Fruit fly (Drosophila melanogaster): ENCODE measurements around the gene Hex-t1.

The Hex-t1 gene

dm6 chr3R:26496356-26496755, 47.5 kb downstream of the Hex-t1 start (continued):
- no peak for TF ChIP-seq pan (optimal IDR thresholded peaks at IDR 0.05)
- TF ChIP-seq pan (GFP tag; optimal IDR thresholded peaks at IDR 0.05 in 1 of 2, IDR thresholded peaks at IDR 0.05 in 1 of 2), result peak in 1 of 2 experiments; percentile 35
- no peak for TF ChIP-seq Dref (GFP tag; IDR thresholded peaks at IDR 0.05)

- TF ChIP-seq jumu (GFP tag; optimal IDR thresholded peaks at IDR 0.05) (no peak), fd96Cb (tag; optimal IDR thresholded peaks at IDR 0.05) (peak; percentile 23), unpg (GFP tag; optimal IDR thresholded peaks at IDR 0.05) (peak; percentile 18), CG4820 (GFP tag; optimal IDR thresholded peaks at IDR 0.05) (peak; percentile 13), CG15269 (tag; optimal IDR thresholded peaks at IDR 0.05) (no peak), CG8290 (GFP tag; optimal IDR thresholded peaks at IDR 0.05) (no peak), CG8290 (tag; optimal IDR thresholded peaks at IDR 0.05) (peak in 1 of 2 experiments; percentile 13), Pdp1 (GFP tag; optimal IDR thresholded peaks at IDR 0.05) (peak in 1 of 2 experiments; percentile 88), Six4 (GFP tag; optimal IDR thresholded peaks at IDR 0.05) (no peak), Hey (tag; optimal IDR thresholded peaks at IDR 0.05) (no peak), CG13424 (tag; optimal IDR thresholded peaks at IDR 0.05) (peak; percentile 14), Blimp-1 (GFP tag; optimal IDR thresholded peaks at IDR 0.05) (peak; percentile 32), dysf (GFP tag; IDR thresholded peaks at IDR 0.05) (peak; percentile 31; the same call in 1 of the 3 replicates), fd3F (GFP tag; optimal IDR thresholded peaks at IDR 0.05) (no peak), CG7839 (tag; optimal IDR thresholded peaks at IDR 0.05) (peak; percentile 18), lola (GFP tag; optimal IDR thresholded peaks at IDR 0.05) (no peak), CG9817 (tag; optimal IDR thresholded peaks at IDR 0.05) (peak; percentile 15), gem (tag; optimal IDR thresholded peaks at IDR 0.05) (peak; percentile 49), lbe (GFP tag; optimal IDR thresholded peaks at IDR 0.05) (peak; percentile 36), CG6689 (GFP tag; IDR thresholded peaks at IDR 0.05) (no peak), CG17829 (tag; optimal IDR thresholded peaks at IDR 0.05) (peak; percentile 7), phol (tag; optimal IDR thresholded peaks at IDR 0.05) (peak; percentile 24), CG17361 (GFP tag; IDR thresholded peaks at IDR 0.05) (no peak), CG7556 (GFP tag; optimal IDR thresholded peaks at IDR 0.05) (peak; percentile 21), Hsf (GFP tag; optimal IDR thresholded peaks at IDR 0.05) (no peak), HLHmδ (GFP tag; optimal IDR thresholded peaks at IDR 0.05) (no peak), Awh (GFP tag; IDR thresholded peaks at IDR 0.05) (no peak), CG8388 (GFP tag; optimal IDR thresholded peaks at IDR 0.05) (no peak), da (GFP tag; optimal IDR thresholded peaks at IDR 0.05) (no peak), tna (GFP tag; IDR thresholded peaks at IDR 0.05; ENCODE audit: partially characterized antibody) (no peak), PHDP (tag; optimal IDR thresholded peaks at IDR 0.05) (peak; percentile 22), CG6254 (GFP tag; optimal IDR thresholded peaks at IDR 0.05) (no peak), onecut (GFP tag; IDR thresholded peaks at IDR 0.05) (0 out of 2 replicates have a peak, but pooled peaks have one; percentile 21), ac (GFP tag; optimal IDR thresholded peaks at IDR 0.05) (no peak), CG6813 (GFP tag; optimal IDR thresholded peaks at IDR 0.05) (peak; percentile 16), lab (GFP tag; optimal IDR thresholded peaks at IDR 0.05) (peak; percentile 36), prd (optimal IDR thresholded peaks at IDR 0.05) (no peak), prd (GFP tag; IDR thresholded peaks at IDR 0.05) (peak; percentile 72; the same call in 2 of the 3 replicates), Sry-δ (GFP tag; optimal IDR thresholded peaks at IDR 0.05) (no peak), Sox102F (GFP tag; optimal IDR thresholded peaks at IDR 0.05) (peak; percentile 17), B-H2 (GFP tag; optimal IDR thresholded peaks at IDR 0.05) (no peak), dmrt99B (tag; optimal IDR thresholded peaks at IDR 0.05) (peak; percentile 18), CG31365 (tag; optimal IDR thresholded peaks at IDR 0.05) (no peak), MBD-R2 (GFP tag; IDR thresholded peaks at IDR 0.05) (no peak; the same call in 1 of the 2 replicates), CG2120 (GFP tag; optimal IDR thresholded peaks at IDR 0.05) (peak; percentile 14), CG6683 (GFP tag; optimal IDR thresholded peaks at IDR 0.05) (no peak)
These were observed 50.3 kb downstream of the Hex-t1 start for dm6 chr3R:26499136-26499535.

Data from whole organism, embryonic.